Worm (Caenorhabditis elegans): ENCODE data around the gene sftd-3.

DNA sequence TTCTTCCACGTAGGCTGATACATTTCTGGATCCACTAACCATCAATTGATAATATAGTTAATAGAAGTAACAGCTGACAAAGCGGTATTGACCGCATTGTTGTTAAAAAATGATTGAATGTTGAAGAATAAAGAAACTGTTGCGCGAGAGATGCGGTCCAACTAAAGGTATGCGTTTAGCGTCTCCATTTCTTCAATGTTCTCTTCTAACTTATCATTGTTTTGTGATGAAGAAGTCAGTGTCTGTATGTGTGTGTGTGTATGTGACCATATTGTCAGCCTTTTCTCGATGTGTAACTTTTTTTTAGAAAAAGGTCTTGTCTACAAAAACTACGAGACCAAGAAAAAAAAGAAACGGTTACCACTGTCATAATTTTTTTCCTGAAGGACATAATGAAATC lies 37.5 kb downstream of the sftd-3 start, which contains the start of gene B0457.2:
- TF ChIP-seq ref-1 (GFP tag; conservative IDR thresholded peaks at IDR 0.05) (no peak), klf-2 (GFP tag; conservative IDR thresholded peaks at IDR 0.05) (no peak), cog-1 (tag; optimal IDR thresholded peaks at IDR 0.05) (no peak), flt-1 (GFP tag; IDR thresholded peaks at IDR 0.05) (no peak), T22C8.4 (GFP tag; IDR thresholded peaks at IDR 0.05) (no peak), ztf-23 (GFP tag; IDR thresholded peaks at IDR 0.05) (no peak)

Data from whole organism, midembryonic.